Worm (Caenorhabditis elegans): ENCODE measurements around the gene T08A9.13.

The T08A9.13 gene

DNA sequence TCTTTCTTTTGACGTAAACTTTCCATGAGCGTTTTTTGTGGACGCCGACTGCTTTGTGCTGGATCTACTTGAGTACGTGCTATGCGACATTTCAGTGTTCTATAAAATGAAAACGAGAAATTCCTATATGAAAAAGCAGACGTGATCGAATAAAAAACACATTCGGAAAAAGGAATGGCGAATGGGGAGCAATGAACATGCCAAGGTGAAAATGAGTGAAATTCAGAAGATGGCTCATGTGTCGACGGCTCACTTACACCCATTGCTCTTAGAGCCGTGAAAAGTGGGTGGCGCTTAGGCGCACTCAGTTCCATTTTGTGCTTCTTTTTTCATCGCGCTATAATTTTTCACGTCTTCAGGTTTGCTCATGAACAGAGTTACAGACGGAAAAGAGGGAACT is 23.6 kb downstream of the T08A9.13 start, which contains the start of gene K03A1.4:
Gene K03A1.4 (minus strand): TSS at position 101 of the 400 bp plus-strand sequence.
- TF ChIP-seq lin-32 (GFP tag; optimal IDR thresholded peaks at IDR 0.05) (no peak), blmp-1 (tag; optimal IDR thresholded peaks at IDR 0.05) (no peak), ztf-11 (tag; optimal IDR thresholded peaks at IDR 0.05) (no peak), snpc-4 (tag; optimal IDR thresholded peaks at IDR 0.05) (no peak), nhr-28 (tag; optimal IDR thresholded peaks at IDR 0.05) (no peak), mep-1 (tag; optimal IDR thresholded peaks at IDR 0.05) (no peak), bed-3 (GFP tag; optimal IDR thresholded peaks at IDR 0.05) (no peak), hlh-1 (tag; optimal IDR thresholded peaks at IDR 0.05) (no peak), lin-13 (tag; optimal IDR thresholded peaks at IDR 0.05) (no peak), ham-2 (GFP tag; optimal IDR thresholded peaks at IDR 0.05) (no peak), sem-2 (GFP tag; optimal IDR thresholded peaks at IDR 0.05) (no peak), ces-1 (GFP tag; optimal IDR thresholded peaks at IDR 0.05) (no peak), ceh-83 (GFP tag; optimal IDR thresholded peaks at IDR 0.05) (no peak), nhr-2 (tag; optimal IDR thresholded peaks at IDR 0.05) (no peak), flh-1 (GFP tag; optimal IDR thresholded peaks at IDR 0.05) (no peak)

DNA sequence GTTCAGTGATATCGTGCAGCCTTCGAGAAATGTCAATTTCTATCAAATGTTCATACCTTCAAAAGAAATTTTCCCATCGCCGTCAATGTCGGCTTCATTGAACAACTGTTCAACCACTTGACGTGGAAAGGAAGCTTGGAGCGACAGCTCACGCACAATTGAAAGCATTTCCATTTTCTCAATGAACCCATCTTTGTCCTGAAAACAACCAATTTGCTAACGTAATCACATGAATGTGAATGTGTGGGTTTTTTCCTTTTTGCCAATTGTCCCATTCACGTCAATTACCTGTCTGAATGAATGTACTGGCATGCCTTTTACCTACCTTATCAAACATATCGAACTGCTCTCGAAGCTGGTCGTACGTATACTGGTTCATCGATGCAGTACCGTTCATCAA is 25.9 kb downstream of the T08A9.13 start:
- TF ChIP-seq sptf-1 (tag; optimal IDR thresholded peaks at IDR 0.05): no peak
- TF ChIP-seq nhr-28 (tag; optimal IDR thresholded peaks at IDR 0.05): no peak
- TF ChIP-seq nhr-76 (tag; optimal IDR thresholded peaks at IDR 0.05): no peak
- no peak for TF ChIP-seq elt-3 (tag; optimal IDR thresholded peaks at IDR 0.05)
- no peak for TF ChIP-seq lin-32 (GFP tag; optimal IDR thresholded peaks at IDR 0.05)
- no peak for TF ChIP-seq nhr-237 (tag; optimal IDR thresholded peaks at IDR 0.05)
- no peak for TF ChIP-seq unc-62 (GFP tag; optimal IDR thresholded peaks at IDR 0.05)
- no peak for TF ChIP-seq pha-4 (tag; optimal IDR thresholded peaks at IDR 0.05)
- TF ChIP-seq mep-1 (tag; optimal IDR thresholded peaks at IDR 0.05): no peak
- TF ChIP-seq hlh-1 (tag; optimal IDR thresholded peaks at IDR 0.05): no peak
- TF ChIP-seq unc-39 (tag; optimal IDR thresholded peaks at IDR 0.05): no peak
- no peak for TF ChIP-seq snpc-4 (tag; optimal IDR thresholded peaks at IDR 0.05)

DNA sequence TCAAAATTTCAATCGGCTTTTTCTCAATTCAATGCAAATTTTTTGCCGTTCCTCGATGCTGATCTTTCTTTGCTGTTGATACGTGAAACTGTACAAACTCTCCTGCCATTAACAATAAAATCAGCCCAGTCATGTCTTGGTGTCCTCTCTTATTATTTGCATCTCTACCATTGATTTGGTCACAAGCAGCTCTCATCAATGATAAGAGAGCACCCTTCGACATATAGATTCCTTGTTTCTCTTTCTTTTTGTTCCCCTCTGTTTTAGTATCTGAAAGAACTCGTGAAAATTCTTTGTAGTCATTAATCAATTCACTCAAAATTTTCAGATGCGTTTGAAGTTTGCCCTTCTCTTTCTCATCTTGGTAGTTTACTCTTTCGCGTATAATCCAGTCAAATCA is 30.4 kb downstream of the T08A9.13 start, which contains the start of gene lron-7:
Gene lron-7 (plus strand): TSS at position 323 of the 400 bp plus-strand sequence.
- no peak for TF ChIP-seq M03D4.4 (tag; optimal IDR thresholded peaks at IDR 0.05)
- no peak for TF ChIP-seq ceh-39 (tag; optimal IDR thresholded peaks at IDR 0.05)
- no peak for TF ChIP-seq elt-3 (tag; optimal IDR thresholded peaks at IDR 0.05)
- no peak for TF ChIP-seq snpc-4 (tag; optimal IDR thresholded peaks at IDR 0.05)
- no peak for TF ChIP-seq ceh-83 (GFP tag; optimal IDR thresholded peaks at IDR 0.05)
- no peak for TF ChIP-seq ztf-11 (tag; optimal IDR thresholded peaks at IDR 0.05)
- no peak for TF ChIP-seq nhr-28 (tag; optimal IDR thresholded peaks at IDR 0.05)
- no peak for TF ChIP-seq nhr-12 (tag; optimal IDR thresholded peaks at IDR 0.05)
- no peak for TF ChIP-seq lsy-2 (tag; optimal IDR thresholded peaks at IDR 0.05)
- no peak for TF ChIP-seq pha-4 (tag; optimal IDR thresholded peaks at IDR 0.05)
- TF ChIP-seq mep-1 (tag; optimal IDR thresholded peaks at IDR 0.05): no peak
- TF ChIP-seq lin-32 (GFP tag; optimal IDR thresholded peaks at IDR 0.05): no peak

DNA sequence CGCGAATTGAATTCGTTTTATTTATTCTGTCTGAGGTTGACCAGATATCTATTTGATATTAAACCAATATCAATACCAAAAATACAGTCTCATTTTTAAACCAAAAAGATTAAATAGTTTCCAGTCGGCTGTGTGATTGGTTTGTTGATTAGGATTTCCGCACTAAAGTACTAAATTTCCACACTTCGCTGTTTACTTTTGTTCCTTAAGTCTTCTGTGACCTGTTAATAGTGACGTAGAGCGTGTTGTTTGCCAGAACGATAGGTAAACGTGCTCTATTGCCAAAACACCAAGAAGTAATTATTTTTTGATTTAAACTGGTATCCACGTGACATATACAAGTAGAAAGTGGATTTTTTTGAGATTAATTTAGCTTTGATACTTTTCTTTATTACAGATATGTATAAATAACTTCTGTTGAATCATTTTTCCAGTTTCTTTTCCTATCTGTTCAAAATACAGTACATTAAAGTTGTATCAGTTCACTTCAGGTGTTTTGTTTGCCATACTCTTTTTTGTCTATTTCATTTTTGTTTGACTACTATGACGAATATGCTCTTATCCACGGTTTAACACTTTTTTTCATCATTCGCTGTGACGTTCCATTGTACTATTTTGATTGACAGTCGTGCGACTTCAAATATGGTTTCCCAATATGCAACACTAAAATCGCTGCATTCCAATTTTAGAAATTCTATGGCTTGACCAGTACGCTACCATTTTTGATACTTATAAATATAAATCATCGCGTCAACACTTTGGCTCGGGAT is 31.2 kb downstream of the T08A9.13 start:
- no peak for TF ChIP-seq lin-13 (tag; optimal IDR thresholded peaks at IDR 0.05)
- TF ChIP-seq snpc-4 (tag; optimal IDR thresholded peaks at IDR 0.05): no peak
- no peak for TF ChIP-seq ceh-39 (tag; optimal IDR thresholded peaks at IDR 0.05)
- no peak for TF ChIP-seq mls-2 (tag; optimal IDR thresholded peaks at IDR 0.05)
- no peak for TF ChIP-seq nhr-28 (tag; optimal IDR thresholded peaks at IDR 0.05)
- no peak for TF ChIP-seq sptf-1 (tag; optimal IDR thresholded peaks at IDR 0.05)
- TF ChIP-seq elt-3 (tag; optimal IDR thresholded peaks at IDR 0.05): no peak
- no peak for TF ChIP-seq unc-62 (GFP tag; optimal IDR thresholded peaks at IDR 0.05)
- TF ChIP-seq mep-1 (tag; optimal IDR thresholded peaks at IDR 0.05): no peak
- no peak for TF ChIP-seq hlh-1 (tag; optimal IDR thresholded peaks at IDR 0.05)
- no peak for TF ChIP-seq ceh-43 (GFP tag; optimal IDR thresholded peaks at IDR 0.05)
- no peak for TF ChIP-seq nhr-12 (tag; optimal IDR thresholded peaks at IDR 0.05)
- TF ChIP-seq cnd-1 (tag; optimal IDR thresholded peaks at IDR 0.05): no peak
- TF ChIP-seq blmp-1 (tag; optimal IDR thresholded peaks at IDR 0.05): no peak
- TF ChIP-seq unc-39 (tag; optimal IDR thresholded peaks at IDR 0.05): no peak

DNA sequence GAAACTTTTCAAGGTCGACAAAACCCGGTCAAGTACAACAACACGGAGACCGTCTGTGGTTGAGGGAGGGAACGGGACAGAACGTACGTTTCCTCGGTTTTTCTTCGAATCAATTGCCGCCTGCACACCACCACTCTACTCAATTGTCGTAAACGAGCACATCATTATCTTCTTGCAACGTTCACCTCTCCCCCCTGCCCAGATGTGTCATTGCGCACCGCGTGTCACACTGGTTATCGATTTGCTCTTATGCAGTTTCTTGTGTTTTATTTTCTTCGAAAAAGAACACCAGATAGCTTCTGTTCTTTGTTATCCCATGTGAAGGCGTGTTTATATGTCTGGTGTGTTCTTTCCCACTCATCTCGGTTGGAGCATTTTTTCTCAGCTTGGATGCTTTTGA is 32.7 kb downstream of the T08A9.13 start:
- TF ChIP-seq ceh-83 (GFP tag; optimal IDR thresholded peaks at IDR 0.05) (no peak), M03D4.4 (tag; optimal IDR thresholded peaks at IDR 0.05) (no peak), bed-3 (GFP tag; optimal IDR thresholded peaks at IDR 0.05) (no peak), unc-39 (tag; optimal IDR thresholded peaks at IDR 0.05) (peak; percentile 4), drap-1 (GFP tag; optimal IDR thresholded peaks at IDR 0.05) (no peak), mep-1 (tag; optimal IDR thresholded peaks at IDR 0.05) (no peak), unc-62 (GFP tag; optimal IDR thresholded peaks at IDR 0.05) (no peak), elt-1 (tag; optimal IDR thresholded peaks at IDR 0.05; ENCODE audit: borderline replicate concordance, insufficient read depth) (no peak), zip-8 (tag; optimal IDR thresholded peaks at IDR 0.05) (no peak), tbx-8 (GFP tag; optimal IDR thresholded peaks at IDR 0.05) (no peak), cnd-1 (tag; optimal IDR thresholded peaks at IDR 0.05) (no peak), ceh-39 (tag; optimal IDR thresholded peaks at IDR 0.05) (peak; percentile 3), ces-1 (GFP tag; optimal IDR thresholded peaks at IDR 0.05) (peak; percentile 6), snpc-4 (tag; optimal IDR thresholded peaks at IDR 0.05) (no peak), nhr-2 (tag; optimal IDR thresholded peaks at IDR 0.05) (no peak), nhr-12 (tag; optimal IDR thresholded peaks at IDR 0.05) (no peak), nhr-237 (tag; optimal IDR thresholded peaks at IDR 0.05) (no peak), lin-13 (tag; optimal IDR thresholded peaks at IDR 0.05) (no peak), nhr-76 (tag; optimal IDR thresholded peaks at IDR 0.05) (no peak), pha-4 (tag; optimal IDR thresholded peaks at IDR 0.05) (no peak), mab-5 (tag; optimal IDR thresholded peaks at IDR 0.05) (no peak), nhr-28 (tag; optimal IDR thresholded peaks at IDR 0.05) (no peak), ztf-11 (tag; optimal IDR thresholded peaks at IDR 0.05) (no peak), sptf-1 (tag; optimal IDR thresholded peaks at IDR 0.05) (no peak), ham-2 (GFP tag; optimal IDR thresholded peaks at IDR 0.05) (no peak), elt-3 (tag; optimal IDR thresholded peaks at IDR 0.05) (no peak)
